Fruit fly (Drosophila melanogaster): ENCODE data around the gene ND-PDSW.

- TF ChIP-seq tj (GFP tag; optimal IDR thresholded peaks at IDR 0.05): no peak
- TF ChIP-seq kay (GFP tag; ENCODE audit: borderline replicate concordance): no peak
- TF ChIP-seq CG11617 (GFP tag; optimal IDR thresholded peaks at IDR 0.05): no peak
- peak in 1 of 2 experiments; percentile 12 for TF ChIP-seq cnc (optimal IDR thresholded peaks at IDR 0.05)
- TF ChIP-seq CG5204 (GFP tag; optimal IDR thresholded peaks at IDR 0.05): no peak
Measured at dm6 chr2L:3469869-3470268, 3.9 kb downstream of the ND-PDSW start, which contains the start of the genes Pif1 and CG31776.
